Worm (Caenorhabditis elegans): ENCODE measurements around the gene srsx-14.

srsx-14 gene

ce11 chrIV:5580588-5581308 lies 46.2 kb downstream of the srsx-14 start:
- no peak for TF ChIP-seq cnd-1 (tag; optimal IDR thresholded peaks at IDR 0.05)
- TF ChIP-seq zip-8 (tag; optimal IDR thresholded peaks at IDR 0.05) = no peak
- no peak for TF ChIP-seq sptf-1 (tag; optimal IDR thresholded peaks at IDR 0.05)
- no peak for TF ChIP-seq nhr-2 (tag; optimal IDR thresholded peaks at IDR 0.05)
- TF ChIP-seq drap-1 (GFP tag; optimal IDR thresholded peaks at IDR 0.05) = no peak
- TF ChIP-seq pha-4 (tag; optimal IDR thresholded peaks at IDR 0.05) = no peak
- no peak for TF ChIP-seq bed-3 (GFP tag; optimal IDR thresholded peaks at IDR 0.05)
- no peak for TF ChIP-seq M03D4.4 (tag; optimal IDR thresholded peaks at IDR 0.05)
- TF ChIP-seq unc-62 (GFP tag; optimal IDR thresholded peaks at IDR 0.05) = no peak
- TF ChIP-seq hlh-1 (tag; optimal IDR thresholded peaks at IDR 0.05) = no peak
- TF ChIP-seq nhr-237 (tag; optimal IDR thresholded peaks at IDR 0.05) = no peak
- TF ChIP-seq mep-1 (tag; optimal IDR thresholded peaks at IDR 0.05) = no peak
- TF ChIP-seq snpc-4 (tag; optimal IDR thresholded peaks at IDR 0.05) = no peak
- no peak for TF ChIP-seq nhr-28 (tag; optimal IDR thresholded peaks at IDR 0.05)
- TF ChIP-seq tbx-8 (GFP tag; optimal IDR thresholded peaks at IDR 0.05) = no peak
- no peak for TF ChIP-seq unc-39 (tag; optimal IDR thresholded peaks at IDR 0.05)
- no peak for TF ChIP-seq nhr-12 (tag; optimal IDR thresholded peaks at IDR 0.05)
- no peak for TF ChIP-seq elt-1 (tag; optimal IDR thresholded peaks at IDR 0.05; ENCODE audit: borderline replicate concordance, insufficient read depth)
- no peak for TF ChIP-seq ztf-11 (tag; optimal IDR thresholded peaks at IDR 0.05)
